Worm (Caenorhabditis elegans) whole organism, young adult: ENCODE data around the gene rcan-1.

Experiments used
- B0019.2 ChIP-seq: fragments of 200-800 bp; sonication (Bioruptor generic); conservative IDR thresholded peaks from 2 replicates; pipeline ENCODE4 v1.3.6; 2022; ENCODE audit warnings: missing genetic modification reagents, missing genetic modification characterization, missing compliant biosample characterization
- B0336.3 ChIP-seq: fragments of 200-800 bp; sonication (Bioruptor generic); IDR thresholded peaks from 2 replicates; pipeline ENCODE4 v1.3.6; 2022; ENCODE audit warnings: missing genetic modification characterization, missing compliant biosample characterization
- F23B12.7 ChIP-seq: sonication (generic microtip); optimal IDR thresholded peaks from 2 replicates; lab custom pipeline; 2017; ENCODE audit warnings: missing genetic modification characterization, mild to moderate bottlenecking, missing compliant biosample characterization, antibody characterized with exemption, moderate library complexity; ENCODE audit not compliant: insufficient read depth
- F33H1.4 ChIP-seq: fragments of 200-800 bp; sonication (Bioruptor generic); IDR thresholded peaks from 2 replicates; pipeline ENCODE4 v1.3.6; 2022; ENCODE audit warnings: missing genetic modification reagents, missing genetic modification characterization, missing compliant biosample characterization
- F37B4.10 ChIP-seq: fragments of 200-800 bp; sonication (Bioruptor generic); IDR thresholded peaks from 2 replicates; pipeline ENCODE4 v1.3.6; 2022; ENCODE audit warnings: missing genetic modification characterization, missing compliant biosample characterization
- F55B11.4 ChIP-seq: sonication (generic microtip); optimal IDR thresholded peaks from 2 replicates; lab custom pipeline; 2016; ENCODE audit warnings: missing compliant biosample characterization, missing genetic modification characterization, borderline replicate concordance; ENCODE audit not compliant: insufficient read depth
- F57A8.1 ChIP-seq: fragments of 200-800 bp; sonication (Bioruptor generic); optimal IDR thresholded peaks from 2 replicates; lab custom pipeline; 2018; ENCODE audit warnings: mild to moderate bottlenecking, missing genetic modification characterization, moderate library complexity, missing compliant biosample characterization
- K12H6.12 ChIP-seq: fragments of 200-800 bp; sonication (Bioruptor generic); optimal IDR thresholded peaks from 2 replicates; lab custom pipeline; 2018; ENCODE audit warnings: mild to moderate bottlenecking, missing genetic modification characterization, missing compliant biosample characterization
- T07F8.4 ChIP-seq: sonication (generic microtip); optimal IDR thresholded peaks from 2 replicates; lab custom pipeline; 2016; ENCODE audit warnings: mild to moderate bottlenecking, missing genetic modification characterization, moderate library complexity, missing compliant biosample characterization
- Y53G8AR.9 ChIP-seq: fragments of 200-800 bp; sonication (Bioruptor generic); conservative IDR thresholded peaks from 2 replicates; pipeline ENCODE4 v1.3.6; 2022; ENCODE audit warnings: missing genetic modification reagents, missing genetic modification characterization, missing compliant biosample characterization
- Y79H2A.3 ChIP-seq: fragments of 200-800 bp; sonication (Bioruptor generic); conservative IDR thresholded peaks from 2 replicates; pipeline ENCODE4 v1.3.6; 2022; ENCODE audit warnings: missing genetic modification reagents, missing genetic modification characterization, missing compliant biosample characterization
- Y95B8A.8 ChIP-seq: fragments of 200-800 bp; sonication (Bioruptor generic); IDR thresholded peaks from 2 replicates; pipeline ENCODE4 v1.3.6; 2022; ENCODE audit warnings: missing genetic modification reagents, missing genetic modification characterization, missing compliant biosample characterization
- atf-7 ChIP-seq: sonication (generic microtip); optimal IDR thresholded peaks from 2 replicates; lab custom pipeline; 2017; ENCODE audit warnings: mild to moderate bottlenecking, missing genetic modification characterization, missing compliant biosample characterization
- athp-1 ChIP-seq: sonication (generic microtip); optimal IDR thresholded peaks from 2 replicates; lab custom pipeline; 2017; ENCODE audit warnings: mild to moderate bottlenecking, missing genetic modification characterization, missing compliant biosample characterization
- attf-3 ChIP-seq: fragments of 200-800 bp; sonication (Bioruptor generic); conservative IDR thresholded peaks from 2 replicates; pipeline ENCODE4 v1.3.6; 2022; ENCODE audit warnings: missing genetic modification reagents, missing genetic modification characterization, missing compliant biosample characterization
- attf-6 ChIP-seq: fragments of 200-800 bp; sonication (Bioruptor generic); IDR thresholded peaks from 2 replicates; pipeline ENCODE4 v1.3.6; 2022; ENCODE audit warnings: missing genetic modification reagents, missing genetic modification characterization, missing compliant biosample characterization
- bed-1 ChIP-seq: fragments of 200-800 bp; sonication (Bioruptor generic); IDR thresholded peaks from 2 replicates; pipeline ENCODE4 v1.3.6; 2022; ENCODE audit warnings: missing genetic modification reagents, missing genetic modification characterization, missing compliant biosample characterization
- ccch-3 ChIP-seq: fragments of 200-800 bp; sonication (Bioruptor generic); optimal IDR thresholded peaks from 2 replicates; lab custom pipeline; 2018; ENCODE audit warnings: mild to moderate bottlenecking, missing genetic modification characterization, missing compliant biosample characterization
- ceh-40 ChIP-seq: fragments of 200-800 bp; sonication (Bioruptor generic); IDR thresholded peaks from 2 replicates; pipeline ENCODE4 v1.3.6; 2022; ENCODE audit warnings: missing genetic modification characterization, missing compliant biosample characterization
- ceh-58 ChIP-seq: fragments of 200-800 bp; sonication (Bioruptor generic); IDR thresholded peaks from 2 replicates; pipeline ENCODE4 v1.3.6; 2022; ENCODE audit warnings: missing genetic modification characterization, missing compliant biosample characterization
- ceh-79 ChIP-seq: sonication (generic microtip); optimal IDR thresholded peaks from 2 replicates; lab custom pipeline; 2017; ENCODE audit warnings: mild to moderate bottlenecking, missing genetic modification characterization, missing compliant biosample characterization
- ceh-91 ChIP-seq: fragments of 200-800 bp; sonication (Bioruptor generic); IDR thresholded peaks from 2 replicates; pipeline ENCODE4 v1.3.6; 2022; ENCODE audit warnings: missing genetic modification reagents, missing genetic modification characterization, missing compliant biosample characterization
- dpff-1 ChIP-seq: sonication (generic microtip); optimal IDR thresholded peaks from 2 replicates; lab custom pipeline; 2017; ENCODE audit warnings: mild to moderate bottlenecking, missing genetic modification characterization, missing compliant biosample characterization
- efl-1 ChIP-seq: fragments of 150-350 bp; optimal IDR thresholded peaks from 2 replicates; lab custom pipeline; 2014; ENCODE audit warnings: missing biosample characterization, missing genetic modification reagents, missing genetic modification characterization
- ets-4 ChIP-seq: fragments of 200-800 bp; sonication (Bioruptor generic); optimal IDR thresholded peaks from 2 replicates; lab custom pipeline; 2018; ENCODE audit warnings: mild to moderate bottlenecking, missing genetic modification characterization, missing compliant biosample characterization
- him-1 ChIP-seq: sonication (generic microtip); optimal IDR thresholded peaks from 2 replicates; lab custom pipeline; 2016; ENCODE audit warnings: missing genotype, missing genetic modification reagents, missing genetic modification characterization, missing compliant biosample characterization
- hlh-12 ChIP-seq: sonication (generic microtip); optimal IDR thresholded peaks from 2 replicates; lab custom pipeline; 2016; ENCODE audit warnings: missing genetic modification characterization, missing compliant biosample characterization
- hmg-20 ChIP-seq: fragments of 200-800 bp; sonication (Bioruptor generic); IDR thresholded peaks from 2 replicates; pipeline ENCODE4 v1.3.6; 2022; ENCODE audit warnings: missing genetic modification reagents, missing genetic modification characterization, missing compliant biosample characterization
- let-607 ChIP-seq, 2 experiments: fragments of 200-800 bp in 1 of 2; sonication (Bioruptor generic) in 1 of 2; sonication (generic microtip) in 1 of 2; optimal IDR thresholded peaks; 2 replicates each; lab custom pipeline; 2016 to 2018; ENCODE audit warnings: mild to moderate bottlenecking in 2 of 2, missing compliant biosample characterization in 2 of 2, missing genetic modification characterization in 2 of 2, moderate library complexity in 2 of 2, missing genotype in 1 of 2
- lin-54 ChIP-seq: fragments of 200-800 bp; sonication (Bioruptor generic); optimal IDR thresholded peaks from 2 replicates; lab custom pipeline; 2018; ENCODE audit warnings: mild to moderate bottlenecking, missing genetic modification characterization, missing compliant biosample characterization
- madf-3 ChIP-seq: fragments of 200-800 bp; sonication (Bioruptor generic); IDR thresholded peaks from 2 replicates; pipeline ENCODE4 v1.3.6; 2022; ENCODE audit warnings: missing genetic modification reagents, missing genetic modification characterization, missing compliant biosample characterization
- madf-6 ChIP-seq: fragments of 200-800 bp; sonication (Bioruptor generic); IDR thresholded peaks from 2 replicates; pipeline ENCODE4 v1.3.6; 2022; ENCODE audit warnings: missing genetic modification reagents, missing genetic modification characterization, missing compliant biosample characterization
- mel-28 ChIP-seq: sonication (generic microtip); optimal IDR thresholded peaks from 2 replicates; lab custom pipeline; 2016; ENCODE audit warnings: borderline replicate concordance, mild to moderate bottlenecking, missing genetic modification characterization, missing compliant biosample characterization
- mxl-1 ChIP-seq: sonication (generic microtip); optimal IDR thresholded peaks from 2 replicates; lab custom pipeline; 2016; ENCODE audit warnings: missing genetic modification characterization, missing compliant biosample characterization
- nfya-2 ChIP-seq: fragments of 200-800 bp; sonication (Bioruptor generic); IDR thresholded peaks from 2 replicates; pipeline ENCODE4 v1.3.6; 2022; ENCODE audit warnings: missing genetic modification reagents, missing genetic modification characterization, missing compliant biosample characterization
- nhr-27 ChIP-seq: fragments of 200-800 bp; sonication (Bioruptor generic); optimal IDR thresholded peaks from 2 replicates; lab custom pipeline; 2018; ENCODE audit warnings: mild to moderate bottlenecking, missing genetic modification characterization, moderate library complexity, missing compliant biosample characterization
- nhr-80 ChIP-seq: sonication (generic microtip); optimal IDR thresholded peaks from 2 replicates; lab custom pipeline; 2016; ENCODE audit warnings: missing genetic modification characterization, missing compliant biosample characterization
- rpc-1 ChIP-seq, 2 experiments: fragments of 150-350 bp in 1 of 2; sonication (generic microtip) in 1 of 2; optimal IDR thresholded peaks; 2 replicates each; lab custom pipeline; 2014 to 2018; ENCODE audit warnings: missing biosample characterization in 1 of 2, missing genetic modification characterization in 1 of 2, missing genetic modification reagents in 1 of 2, missing genotype in 1 of 2
- snpc-1.1 ChIP-seq: sonication (generic microtip); optimal IDR thresholded peaks from 2 replicates; lab custom pipeline; 2017; ENCODE audit warnings: missing genetic modification characterization, mild to moderate bottlenecking, missing compliant biosample characterization, antibody characterized with exemption, moderate library complexity, missing genotype, missing genetic modification reagents; ENCODE audit not compliant: insufficient read depth
- snpc-3.4 ChIP-seq: sonication (generic microtip); optimal IDR thresholded peaks from 2 replicates; lab custom pipeline; 2017; ENCODE audit warnings: missing genetic modification characterization, mild to moderate bottlenecking, missing compliant biosample characterization, antibody characterized with exemption, moderate library complexity, missing genotype, missing genetic modification reagents
- tbp1 ChIP-seq: fragments of 200-800 bp; sonication (Bioruptor generic); optimal IDR thresholded peaks from 2 replicates; lab custom pipeline; 2018; ENCODE audit warnings: mild to moderate bottlenecking, missing genetic modification characterization, missing compliant biosample characterization
- tbx-9 ChIP-seq: sonication (generic microtip); optimal IDR thresholded peaks from 2 replicates; lab custom pipeline; 2016; ENCODE audit warnings: borderline replicate concordance, missing genetic modification characterization, inconsistent platforms, missing compliant biosample characterization
- unc-130 ChIP-seq: sonication (generic microtip); optimal IDR thresholded peaks from 2 replicates; lab custom pipeline; 2016; ENCODE audit warnings: missing genetic modification reagents, missing genetic modification characterization, missing compliant biosample characterization
- ztf-22 ChIP-seq: fragments of 200-800 bp; sonication (Bioruptor generic); optimal IDR thresholded peaks from 2 replicates; lab custom pipeline; 2018; ENCODE audit warnings: mild to moderate bottlenecking, missing genetic modification characterization, moderate library complexity, missing compliant biosample characterization
- ztf-25 ChIP-seq: fragments of 200-800 bp; sonication (Bioruptor generic); IDR thresholded peaks from 2 replicates; pipeline ENCODE4 v1.3.6; 2022; ENCODE audit warnings: missing genetic modification reagents, missing genetic modification characterization, missing compliant biosample characterization
- ztf-28 ChIP-seq: fragments of 200-800 bp; sonication (Bioruptor generic); IDR thresholded peaks from 2 replicates; pipeline ENCODE4 v1.3.6; 2022; ENCODE audit warnings: missing genetic modification reagents, missing genetic modification characterization, missing compliant biosample characterization
- ztf-3 ChIP-seq: fragments of 200-800 bp; sonication (Bioruptor generic); optimal IDR thresholded peaks from 2 replicates; lab custom pipeline; 2018; ENCODE audit warnings: mild to moderate bottlenecking, missing genetic modification characterization, missing compliant biosample characterization

Gene rcan-1

ce11 chrIII:5653692-5654105 lies 30.2 kb downstream of the rcan-1 start (continued):
- TF ChIP-seq K12H6.12 (tag; lab: Kevin White, UChicago) (no peak), T07F8.4 (tag; lab: Kevin White, UChicago) (no peak), let-607 (tag; optimal IDR thresholded peaks at IDR 0.05; lab: Kevin White, UChicago) (no peak), F57A8.1 (no peak), hlh-12 (no peak), ccch-3 (GFP tag; lab: Kevin White, UChicago) (no peak), tbx-9 (tag; lab: Kevin White, UChicago) (no peak), unc-130 (GFP tag; lab: Kevin White, UChicago) (peak; percentile 37), ztf-28 (GFP tag; lab: Robert Waterston, UW) (no peak), lin-54 (GFP tag; lab: Kevin White, UChicago) (peak; percentile 88), ceh-91 (GFP tag; lab: Robert Waterston, UW) (no peak), tbp1 (GFP tag; lab: Kevin White, UChicago) (peak; percentile 75), madf-6 (peak; percentile 91), him-1 (tag; lab: Kevin White, UChicago) (peak; percentile 95), dpff-1 (tag; lab: Kevin White, UChicago) (no peak), Y53G8AR.9 (GFP tag; lab: Robert Waterston, UW) (0 out of 2 replicates have a peak, but pooled peaks have one; percentile 28), F37B4.10 (GFP tag; lab: Robert Waterston, UW) (no peak), nhr-80 (tag; lab: Kevin White, UChicago) (no peak), ztf-25 (GFP tag; lab: Robert Waterston, UW) (no peak), B0336.3 (GFP tag; lab: Robert Waterston, UW) (peak; percentile 88), nhr-27 (tag; lab: Kevin White, UChicago) (no peak), ztf-22 (GFP tag; lab: Kevin White, UChicago) (no peak), mxl-1 (no peak), madf-3 (GFP tag; lab: Robert Waterston, UW) (0 out of 2 replicates have a peak, but pooled peaks have one; percentile 31), snpc-1.1 (tag; lab: Kevin White, UChicago) (peak; percentile 97), F55B11.4 (no peak), ceh-40 (GFP tag; lab: Robert Waterston, UW) (no peak), F23B12.7 (tag; lab: Kevin White, UChicago) (peak; percentile 46), atf-7 (no peak), hmg-20 (0 out of 2 replicates have a peak, but pooled peaks have one; percentile 38), efl-1 (GFP tag; lab: Kevin White, UChicago) (peak; percentile 34), bed-1 (GFP tag; lab: Robert Waterston, UW) (no peak), Y79H2A.3 (GFP tag; lab: Robert Waterston, UW) (no peak), F33H1.4 (GFP tag; lab: Robert Waterston, UW) (peak; percentile 66), ceh-58 (GFP tag; lab: Robert Waterston, UW) (no peak), ceh-79 (tag; lab: Kevin White, UChicago) (no peak), attf-6 (GFP tag; lab: Robert Waterston, UW) (peak; percentile 60), ztf-3 (no peak), nfya-2 (no peak), ets-4 (GFP tag; lab: Kevin White, UChicago) (no peak), athp-1 (peak; percentile 59), attf-3 (GFP tag; lab: Robert Waterston, UW) (no peak; the same call in 1 of the 2 replicates), mel-28 (tag; lab: Kevin White, UChicago) (no peak), snpc-3.4 (tag; lab: Kevin White, UChicago) (peak; percentile 97), rpc-1 (optimal IDR thresholded peaks at IDR 0.05; lab: Kevin White, UChicago) (no peak), rpc-1 (tag; optimal IDR thresholded peaks at IDR 0.05; lab: Kevin White, UChicago) (no peak), B0019.2 (GFP tag; lab: Robert Waterston, UW) (no peak), Y95B8A.8 (GFP tag; lab: Robert Waterston, UW) (no peak)
